Worm (Caenorhabditis elegans) whole organism, young adult: ENCODE results near the gene R10E8.5.

ENCODE experiments used
- C06A6.2 ChIP-seq: fragments of 200-800 bp; sonication (Bioruptor generic); conservative IDR thresholded peaks from 2 replicates; pipeline ENCODE4 v1.3.6; 2022; ENCODE audit warnings: missing genetic modification characterization, missing compliant biosample characterization
- F55B11.4 ChIP-seq: sonication (generic microtip); optimal IDR thresholded peaks from 2 replicates; lab custom pipeline; 2016; ENCODE audit warnings: missing compliant biosample characterization, missing genetic modification characterization, borderline replicate concordance; ENCODE audit not compliant: insufficient read depth
- Y53F4B.3 ChIP-seq: fragments of 200-800 bp; sonication (Bioruptor generic); IDR thresholded peaks from 2 replicates; pipeline ENCODE4 v1.3.6; 2022; ENCODE audit warnings: missing genetic modification reagents, missing genetic modification characterization, missing compliant biosample characterization
- cebp-2 ChIP-seq: fragments of 200-800 bp; sonication (Bioruptor generic); IDR thresholded peaks from 2 replicates; pipeline ENCODE4 v1.3.6; 2022; ENCODE audit warnings: missing genetic modification characterization, missing compliant biosample characterization
- egl-44 ChIP-seq: fragments of 200-800 bp; sonication (Bioruptor generic); IDR thresholded peaks from 2 replicates; pipeline ENCODE4 v1.3.6; 2022; ENCODE audit warnings: missing genetic modification reagents, missing genetic modification characterization, missing compliant biosample characterization
- gei-17 ChIP-seq: fragments of 200-800 bp; sonication (Bioruptor generic); optimal IDR thresholded peaks from 2 replicates; lab custom pipeline; 2018; ENCODE audit warnings: mild to moderate bottlenecking, missing genetic modification characterization, missing compliant biosample characterization
- hmg-1.2 ChIP-seq: fragments of 200-800 bp; sonication (Bioruptor generic); IDR thresholded peaks from 2 replicates; pipeline ENCODE4 v1.3.6; 2022; ENCODE audit warnings: missing genetic modification reagents, missing genetic modification characterization, missing compliant biosample characterization
- hsf-1 ChIP-seq: fragments of 200-800 bp; sonication (Bioruptor generic); IDR thresholded peaks from 2 replicates; pipeline ENCODE4 v1.3.6; 2022; ENCODE audit warnings: missing genetic modification reagents, missing genetic modification characterization, missing compliant biosample characterization
- pha-4 ChIP-seq: fragments of 150-350 bp; sonication (generic microtip); optimal IDR thresholded peaks from 2 replicates; lab custom pipeline; 2014; ENCODE audit warnings: missing biosample characterization, missing genetic modification reagents, missing genetic modification characterization
- snpc-4 ChIP-seq, 5 experiments: fragments of 150-350 bp in 1 of 5; sonication (generic microtip) in 4 of 5; optimal IDR thresholded peaks; 2 replicates each; lab custom pipeline; 2014 to 2018; ENCODE audit warnings: missing genetic modification characterization in 5 of 5, missing biosample characterization in 3 of 5, antibody characterized with exemption in 2 of 5, mild to moderate bottlenecking in 2 of 5, missing compliant biosample characterization in 2 of 5, missing genotype in 2 of 5, moderate library complexity in 2 of 5, missing genetic modification reagents in 1 of 5
- unc-62 ChIP-seq: fragments of 150-350 bp; optimal IDR thresholded peaks from 2 replicates; lab custom pipeline; 2014; ENCODE audit warnings: missing biosample characterization, missing genetic modification reagents, missing genetic modification characterization

DNA sequence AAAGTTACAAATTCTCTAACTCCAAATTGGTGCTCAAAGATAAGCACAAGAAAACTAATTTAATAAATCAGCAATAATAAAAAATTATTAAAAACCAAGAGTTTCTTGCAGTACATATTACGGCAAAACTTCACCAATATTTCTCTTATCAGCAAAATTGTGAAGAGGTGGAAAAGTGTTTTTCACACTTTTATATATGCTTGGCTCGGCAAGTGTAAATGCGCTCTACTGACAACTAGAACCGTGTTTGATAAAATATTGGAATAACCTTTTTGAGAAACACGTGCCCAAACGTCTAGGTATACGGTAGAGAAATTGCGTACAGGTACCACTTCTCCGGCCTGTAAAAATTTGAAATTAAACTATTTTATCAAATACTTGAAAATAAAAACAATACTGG is 13.3 kb upstream of the R10E8.5 start, which contains the start of gene R10E8.8:
- TF ChIP-seq C06A6.2 (GFP tag; lab: Robert Waterston, UW) (no peak), hsf-1 (no peak), unc-62 (GFP tag; lab: Kevin White, UChicago) (no peak), Y53F4B.3 (GFP tag; lab: Robert Waterston, UW) (no peak), F55B11.4 (no peak), pha-4 (tag; lab: Kevin White, UChicago) (no peak), egl-44 (no peak), hmg-1.2 (GFP tag; lab: Robert Waterston, UW) (no peak), snpc-4 (GFP tag; optimal IDR thresholded peaks at IDR 0.05; lab: Kevin White, UChicago) (no peak), snpc-4 (tag; optimal IDR thresholded peaks at IDR 0.05; lab: Kevin White, UChicago) (no peak), gei-17 (GFP tag; lab: Kevin White, UChicago) (no peak), cebp-2 (GFP tag; lab: Robert Waterston, UW) (no peak)
